Worm (Caenorhabditis elegans): Measurements from ENCODE around the gene exc-9.

The exc-9 gene

ce11 chrIV:7906643-7907042, 34.2 kb downstream of the exc-9 start:
- TF ChIP-seq T20F7.1 (GFP tag; optimal IDR thresholded peaks at IDR 0.05) (no peak), lir-3 (tag; optimal IDR thresholded peaks at IDR 0.05) (no peak), ceh-28 (tag; optimal IDR thresholded peaks at IDR 0.05) (no peak), ceh-20 (GFP tag; IDR thresholded peaks at IDR 0.05) (no peak), madf-5 (GFP tag; IDR thresholded peaks at IDR 0.05) (no peak), mxl-3 (GFP tag; optimal IDR thresholded peaks at IDR 0.05) (no peak), spr-1 (tag; optimal IDR thresholded peaks at IDR 0.05) (no peak), F37D6.2 (tag; optimal IDR thresholded peaks at IDR 0.05) (no peak), F44E2.7 (GFP tag; IDR thresholded peaks at IDR 0.05) (no peak), lin-38 (GFP tag; IDR thresholded peaks at IDR 0.05) (no peak), nhr-77 (tag; optimal IDR thresholded peaks at IDR 0.05) (no peak), ztf-11 (tag; optimal IDR thresholded peaks at IDR 0.05) (no peak)

- peak; percentile 37 for TF ChIP-seq mes-2 (tag; optimal IDR thresholded peaks at IDR 0.05; ENCODE audit: poor library complexity, severe bottlenecking)
- peak; percentile 86 for TF ChIP-seq hlh-30 (tag; optimal IDR thresholded peaks at IDR 0.05; ENCODE audit: insufficient read depth)
- TF ChIP-seq cey-2 (tag; optimal IDR thresholded peaks at IDR 0.05; ENCODE audit: borderline replicate concordance, insufficient read depth) = no peak
- no peak for TF ChIP-seq skn-1 (tag; optimal IDR thresholded peaks at IDR 0.05)
- no peak for TF ChIP-seq ctbp-1 (GFP tag; IDR thresholded peaks at IDR 0.05)
- TF ChIP-seq hmg-1.1 (GFP tag; IDR thresholded peaks at IDR 0.05) = peak; percentile 67; the same call in 1 of the 2 replicates
- TF ChIP-seq hif-1 (tag; optimal IDR thresholded peaks at IDR 0.05) = peak in 1 of 2 experiments; percentile 6
- peak; percentile 30 for TF ChIP-seq nhr-11 (tag; optimal IDR thresholded peaks at IDR 0.05)
- TF ChIP-seq lim-7 (GFP tag; IDR thresholded peaks at IDR 0.05) = no peak
- no peak for TF ChIP-seq nhr-25 (tag; optimal IDR thresholded peaks at IDR 0.05; ENCODE audit: borderline replicate concordance, insufficient read depth)
- TF ChIP-seq lin-38 (GFP tag; IDR thresholded peaks at IDR 0.05) = no peak
- TF ChIP-seq T20F7.1 (GFP tag; optimal IDR thresholded peaks at IDR 0.05) = no peak
- 0 out of 2 replicates have a peak, but pooled peaks have one; percentile 32 for TF ChIP-seq egl-43 (GFP tag; IDR thresholded peaks at IDR 0.05)
- peak in 1 of 2 experiments; percentile 75 for TF ChIP-seq lsy-2 (tag; optimal IDR thresholded peaks at IDR 0.05)
- TF ChIP-seq tra-1 (GFP tag; IDR thresholded peaks at IDR 0.05) = no peak
- no peak for TF ChIP-seq D1046.2 (GFP tag; IDR thresholded peaks at IDR 0.05)
- 0 out of 2 replicates have a peak, but pooled peaks have one; percentile 22 for TF ChIP-seq dmd-6 (GFP tag; IDR thresholded peaks at IDR 0.05)
- peak; percentile 28 for TF ChIP-seq mxl-3 (GFP tag; optimal IDR thresholded peaks at IDR 0.05)
- TF ChIP-seq nhr-41 (GFP tag; IDR thresholded peaks at IDR 0.05) = no peak
- TF ChIP-seq ama-1 (optimal IDR thresholded peaks at IDR 0.05) = no peak
- no peak for TF ChIP-seq lin-29 (GFP tag; IDR thresholded peaks at IDR 0.05)
- TF ChIP-seq hlh-11 (tag; optimal IDR thresholded peaks at IDR 0.05) = peak; percentile 37
- peak in 1 of 2 experiments; percentile 25 for TF ChIP-seq daf-16 (GFP tag; optimal IDR thresholded peaks at IDR 0.05)
- no peak for TF ChIP-seq daf-16 (tag; optimal IDR thresholded peaks at IDR 0.05)
- peak; percentile 17; the same call in 1 of the 2 replicates for TF ChIP-seq pha-4 (GFP tag; IDR thresholded peaks at IDR 0.05)
- no peak for TF ChIP-seq pha-4 (tag; optimal IDR thresholded peaks at IDR 0.05)
- peak in 1 of 2 experiments; percentile 37 for TF ChIP-seq mdl-1 (tag; optimal IDR thresholded peaks at IDR 0.05)
- peak; percentile 25 for TF ChIP-seq mep-1 (tag; optimal IDR thresholded peaks at IDR 0.05)
- no peak for TF ChIP-seq zag-1 (tag; optimal IDR thresholded peaks at IDR 0.05)
- no peak for TF ChIP-seq ceh-82 (tag; optimal IDR thresholded peaks at IDR 0.05)
Observed at ce11 chrIV:7903359-7903758, 37.5 kb downstream of the exc-9 start, which contains the start of gene C49H3.6. C49H3.6 (plus strand) TSS chrIV:7903738.
